Worm (Caenorhabditis elegans): ENCODE results near the gene Y67H2A.10.

ce11 chrIV:13247780-13248179 is 41.5 kb downstream of the Y67H2A.10 start:
- TF ChIP-seq zfp-2 (tag; optimal IDR thresholded peaks at IDR 0.05) (no peak), zag-1 (tag; optimal IDR thresholded peaks at IDR 0.05) (no peak), vab-7 (GFP tag; IDR thresholded peaks at IDR 0.05) (no peak)

Data from whole organism, L4 larva.